Worm (Caenorhabditis elegans) whole organism, late embryonic: ENCODE data around the gene F07E5.5.

ENCODE experiments used
- C38D4.7 ChIP-seq: fragments of 200-800 bp; sonication (Bioruptor generic); optimal IDR thresholded peaks from 2 replicates; lab custom pipeline; 2018; ENCODE audit warnings: mild to moderate bottlenecking, missing genetic modification characterization, moderate library complexity, missing compliant biosample characterization
- ahr-1 ChIP-seq: sonication (generic microtip); optimal IDR thresholded peaks from 2 replicates; lab custom pipeline; 2016; ENCODE audit warnings: missing genetic modification characterization, missing compliant biosample characterization
- ceh-14 ChIP-seq: sonication (generic microtip); optimal IDR thresholded peaks from 2 replicates; lab custom pipeline; 2016; ENCODE audit warnings: missing genotype, missing genetic modification characterization, missing compliant biosample characterization
- ceh-18 ChIP-seq: sonication (generic microtip); optimal IDR thresholded peaks from 2 replicates; lab custom pipeline; 2016; ENCODE audit warnings: missing genetic modification characterization, missing compliant biosample characterization
- ceh-34 ChIP-seq: sonication (generic microtip); optimal IDR thresholded peaks from 2 replicates; lab custom pipeline; 2016; ENCODE audit warnings: mild to moderate bottlenecking, missing genetic modification characterization, missing compliant biosample characterization
- ceh-6 ChIP-seq: fragments of 200-800 bp; sonication (Bioruptor generic); optimal IDR thresholded peaks from 2 replicates; lab custom pipeline; 2018; ENCODE audit warnings: mild to moderate bottlenecking, missing genetic modification characterization, missing compliant biosample characterization
- ceh-9 ChIP-seq: sonication (generic microtip); optimal IDR thresholded peaks from 2 replicates; lab custom pipeline; 2016; ENCODE audit warnings: mild to moderate bottlenecking, missing genetic modification characterization, inconsistent platforms, missing compliant biosample characterization
- dmd-4 ChIP-seq: sonication (generic microtip); optimal IDR thresholded peaks from 2 replicates; lab custom pipeline; 2016; ENCODE audit warnings: borderline replicate concordance, missing genetic modification characterization, missing compliant biosample characterization
- dve-1 ChIP-seq: sonication (generic microtip); optimal IDR thresholded peaks from 2 replicates; lab custom pipeline; 2017; ENCODE audit warnings: antibody characterized with exemption, mild to moderate bottlenecking, missing genetic modification characterization, missing compliant biosample characterization
- elt-2 ChIP-seq: sonication (generic microtip); optimal IDR thresholded peaks from 2 replicates; lab custom pipeline; 2016; ENCODE audit warnings: missing genetic modification reagents, missing genetic modification characterization, missing compliant biosample characterization
- ets-4 ChIP-seq: sonication (generic microtip); optimal IDR thresholded peaks from 2 replicates; lab custom pipeline; 2016; ENCODE audit warnings: missing genetic modification characterization, missing compliant biosample characterization
- eyg-1 ChIP-seq: sonication (generic microtip); optimal IDR thresholded peaks from 2 replicates; lab custom pipeline; 2016; ENCODE audit warnings: missing genotype, missing genetic modification characterization, missing compliant biosample characterization
- fax-1 ChIP-seq: sonication (generic microtip); optimal IDR thresholded peaks from 2 replicates; lab custom pipeline; 2016; ENCODE audit warnings: missing genotype, missing genetic modification characterization, missing compliant biosample characterization
- fkh-10 ChIP-seq: fragments of 150-350 bp; optimal IDR thresholded peaks from 2 replicates; lab custom pipeline; 2014; ENCODE audit warnings: missing biosample characterization, missing genetic modification reagents, missing genetic modification characterization
- fkh-6 ChIP-seq: sonication (generic microtip); optimal IDR thresholded peaks from 2 replicates; lab custom pipeline; 2016; ENCODE audit warnings: missing genetic modification characterization, missing compliant biosample characterization
- gmeb-2 ChIP-seq: sonication (generic microtip); optimal IDR thresholded peaks from 2 replicates; lab custom pipeline; 2016; ENCODE audit warnings: missing genetic modification characterization, inconsistent platforms, missing compliant biosample characterization
- hlh-30 ChIP-seq: sonication (generic microtip); optimal IDR thresholded peaks from 2 replicates; lab custom pipeline; 2017; ENCODE audit warnings: antibody characterized with exemption, missing genetic modification characterization, missing compliant biosample characterization; ENCODE audit not compliant: insufficient read depth
- hlh-6 ChIP-seq: sonication (generic microtip); optimal IDR thresholded peaks from 2 replicates; lab custom pipeline; 2016; ENCODE audit warnings: missing genotype, missing genetic modification characterization, missing compliant biosample characterization
- hlh-8 ChIP-seq: sonication (generic microtip); optimal IDR thresholded peaks from 2 replicates; lab custom pipeline; 2016; ENCODE audit warnings: missing genotype, missing genetic modification characterization, missing compliant biosample characterization
- mec-3 ChIP-seq: sonication (generic microtip); optimal IDR thresholded peaks from 2 replicates; lab custom pipeline; 2016; ENCODE audit warnings: borderline replicate concordance, missing genetic modification characterization, missing compliant biosample characterization
- nhr-232 ChIP-seq: sonication (generic microtip); optimal IDR thresholded peaks from 2 replicates; lab custom pipeline; 2016; ENCODE audit warnings: missing genetic modification characterization, missing compliant biosample characterization
- npax-4 ChIP-seq: sonication (generic microtip); optimal IDR thresholded peaks from 2 replicates; lab custom pipeline; 2016; ENCODE audit warnings: missing genetic modification characterization, missing compliant biosample characterization
- pag-3 ChIP-seq: sonication (generic microtip); optimal IDR thresholded peaks from 2 replicates; lab custom pipeline; 2016; ENCODE audit warnings: missing compliant biosample characterization, missing genetic modification characterization, borderline replicate concordance
- pat-9 ChIP-seq: fragments of 200-800 bp; sonication (Bioruptor generic); optimal IDR thresholded peaks from 2 replicates; lab custom pipeline; 2018; ENCODE audit warnings: mild to moderate bottlenecking, missing genetic modification characterization, moderate library complexity, missing compliant biosample characterization
- pax-1 ChIP-seq: fragments of 150-350 bp; optimal IDR thresholded peaks from 2 replicates; lab custom pipeline; 2014; ENCODE audit warnings: missing biosample characterization, missing genetic modification characterization
- pha-2 ChIP-seq: sonication (generic microtip); optimal IDR thresholded peaks from 2 replicates; lab custom pipeline; 2017; ENCODE audit warnings: mild to moderate bottlenecking, missing genetic modification characterization, missing compliant biosample characterization
- pha-4 ChIP-seq: fragments of 150-350 bp; optimal IDR thresholded peaks from 2 replicates; lab custom pipeline; 2018; ENCODE audit warnings: missing biosample characterization, missing genetic modification reagents, missing genetic modification characterization
- tbx-7 ChIP-seq: sonication (generic microtip); optimal IDR thresholded peaks from 2 replicates; lab custom pipeline; 2016; ENCODE audit warnings: missing genotype, missing genetic modification characterization, missing compliant biosample characterization
- unc-42 ChIP-seq: sonication (generic microtip); optimal IDR thresholded peaks from 2 replicates; lab custom pipeline; 2016; ENCODE audit warnings: missing genotype, missing genetic modification characterization, missing compliant biosample characterization
- zip-5 ChIP-seq: sonication (generic microtip); optimal IDR thresholded peaks from 2 replicates; lab custom pipeline; 2016; ENCODE audit warnings: missing genetic modification characterization, missing compliant biosample characterization
- ztf-16 ChIP-seq: sonication (generic microtip); optimal IDR thresholded peaks from 2 replicates; lab custom pipeline; 2017; ENCODE audit warnings: missing genetic modification characterization, missing compliant biosample characterization

The F07E5.5 gene

DNA sequence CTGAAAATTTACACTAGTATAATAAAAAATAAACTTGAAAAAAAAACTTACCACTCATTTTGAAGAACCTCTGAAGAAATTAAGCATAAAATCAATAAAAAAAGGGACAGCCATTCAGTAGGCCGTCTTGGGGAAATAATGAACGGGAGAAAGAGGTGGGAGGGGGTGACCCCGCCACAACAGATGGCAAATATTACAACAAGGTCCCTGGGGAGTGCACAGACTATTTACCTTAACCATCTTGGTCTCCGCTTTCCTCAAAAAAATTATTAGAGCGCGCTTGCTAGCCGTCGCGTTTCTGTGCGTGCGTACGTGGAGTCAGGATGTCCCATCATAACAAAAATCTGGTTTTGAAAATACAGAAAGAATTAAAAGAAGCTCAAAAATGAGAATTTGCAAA, 33.1 kb upstream of the F07E5.5 start, which contains the start of gene T16A1.10:
Gene T16A1.10 (minus strand): TSS at position 123 of the 400 bp plus-strand sequence.
- TF ChIP-seq pat-9 (tag; lab: Kevin White, UChicago) (no peak), hlh-8 (no peak), pha-2 (tag; lab: Kevin White, UChicago) (no peak), nhr-232 (no peak), gmeb-2 (tag; lab: Kevin White, UChicago) (no peak), ahr-1 (tag; lab: Kevin White, UChicago) (no peak), pag-3 (no peak)

DNA sequence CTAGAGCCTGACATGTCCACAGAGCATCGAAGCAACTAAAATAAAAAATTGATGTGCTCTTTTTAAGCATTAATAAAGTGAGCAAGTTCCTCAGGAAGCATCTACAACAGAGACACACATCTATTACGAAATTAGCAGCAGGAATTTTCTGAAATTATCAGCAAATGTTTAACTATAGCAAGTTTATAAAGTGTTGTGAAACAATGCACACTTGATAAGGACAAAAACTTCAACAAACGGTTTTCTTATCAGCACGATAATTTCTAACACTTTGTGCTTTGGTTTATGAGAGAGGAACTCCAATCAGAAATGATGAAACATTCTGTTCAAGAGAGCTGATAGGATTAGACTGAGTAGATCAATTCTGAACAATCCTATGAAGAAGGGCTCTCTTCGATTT, 31.7 kb upstream of the F07E5.5 start, which contains the start of gene trpl-5:
Gene trpl-5 (minus strand): TSS at position 32 of the 400 bp plus-strand sequence.
- no peak for TF ChIP-seq hlh-30 (tag; lab: Kevin White, UChicago)
- TF ChIP-seq dve-1 (tag; lab: Kevin White, UChicago), result no peak
- no peak for TF ChIP-seq pat-9 (tag; lab: Kevin White, UChicago)
- no peak for TF ChIP-seq fax-1 (tag; lab: Kevin White, UChicago)
- peak; percentile 80 for TF ChIP-seq elt-2 (tag; lab: Kevin White, UChicago)
- TF ChIP-seq pag-3, result no peak
- TF ChIP-seq C38D4.7 (GFP tag; lab: Kevin White, UChicago), result no peak
- no peak for TF ChIP-seq pha-4 (tag; lab: Kevin White, UChicago)
- TF ChIP-seq, all 69 proteins: peak for 1

DNA sequence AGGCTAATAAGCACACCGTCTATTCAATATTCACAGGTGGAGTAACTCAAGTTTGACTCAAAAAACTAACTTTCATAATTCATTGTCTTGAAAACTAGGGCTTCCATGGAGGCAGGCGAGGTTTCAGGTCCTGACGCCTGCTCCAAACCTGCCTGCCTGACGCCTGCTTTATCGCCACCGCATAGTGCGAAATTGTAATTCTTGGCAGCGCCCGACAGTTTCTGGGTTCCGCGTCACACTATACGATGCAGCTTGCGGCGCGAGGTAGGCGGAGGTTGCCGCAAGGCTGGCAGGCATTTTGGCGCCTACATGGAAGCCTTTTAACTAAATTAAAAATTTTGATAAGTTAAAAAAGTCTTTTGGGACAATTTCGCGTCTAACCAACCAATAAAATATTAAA, 28.3 kb upstream of the F07E5.5 start:
- TF ChIP-seq C38D4.7 (GFP tag; lab: Kevin White, UChicago), result no peak
- TF ChIP-seq pat-9 (tag; lab: Kevin White, UChicago), result no peak
- no peak for TF ChIP-seq pag-3
- TF ChIP-seq dmd-4, result no peak
- TF ChIP-seq fkh-6 (tag; lab: Kevin White, UChicago), result no peak
- no peak for TF ChIP-seq ceh-34 (tag; lab: Kevin White, UChicago)

DNA sequence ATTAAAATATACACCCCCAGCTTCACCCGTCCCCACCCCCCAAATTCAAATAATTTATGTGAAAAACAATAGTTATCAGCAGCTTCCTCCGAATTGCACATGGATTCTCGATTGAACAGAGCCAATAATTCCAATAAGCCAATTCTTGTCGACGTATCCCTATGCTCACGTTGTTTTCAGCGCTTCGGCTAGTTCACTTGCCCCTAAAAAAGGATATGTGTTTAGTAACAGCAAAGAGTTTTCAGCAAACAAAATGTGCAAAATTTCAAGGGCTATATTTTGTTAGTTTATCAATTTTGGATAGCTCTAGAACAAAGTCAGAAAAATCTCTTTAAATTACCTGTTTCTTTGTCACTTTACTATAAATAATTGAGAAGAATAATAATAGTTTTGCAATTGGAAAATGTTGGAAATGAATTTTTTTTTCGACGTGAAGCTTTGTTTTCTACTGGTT, 24.9 kb upstream of the F07E5.5 start, which contains the start of the genes T16A1.5 and fbxc-49:
Gene T16A1.5 (minus strand): TSS at position 101 of the 454 bp plus-strand sequence.
Gene fbxc-49 (plus strand): TSS at position 404 of the 454 bp plus-strand sequence.
- TF ChIP-seq unc-42 (tag; lab: Kevin White, UChicago), result no peak
- no peak for TF ChIP-seq mec-3 (tag; lab: Kevin White, UChicago)
- no peak for TF ChIP-seq npax-4 (tag; lab: Kevin White, UChicago)
- no peak for TF ChIP-seq tbx-7 (tag; lab: Kevin White, UChicago)

DNA sequence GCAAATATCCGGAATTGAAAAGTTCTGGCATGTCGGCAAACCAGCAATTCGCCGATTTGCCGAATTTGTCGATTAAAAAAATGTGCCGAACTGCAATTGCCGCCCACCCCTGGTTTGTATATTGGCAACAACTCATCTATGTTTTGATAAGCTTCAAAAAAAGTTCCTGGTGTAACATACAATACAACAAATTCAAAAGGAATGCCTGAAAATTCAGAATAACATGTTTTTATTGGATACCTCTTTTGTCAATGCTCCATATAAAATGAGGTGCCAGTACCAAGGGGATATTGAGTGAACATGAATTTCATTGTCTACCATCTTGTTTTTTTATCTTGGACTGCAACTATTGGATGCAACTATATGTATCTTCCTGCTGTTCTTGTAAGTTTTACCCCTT, 22.4 kb upstream of the F07E5.5 start, which contains the start of gene T16A1.4:
Gene T16A1.4 (plus strand): TSS at position 301 of the 400 bp plus-strand sequence.
- TF ChIP-seq ceh-6 (GFP tag; lab: Kevin White, UChicago) (no peak), fkh-10 (no peak)

DNA sequence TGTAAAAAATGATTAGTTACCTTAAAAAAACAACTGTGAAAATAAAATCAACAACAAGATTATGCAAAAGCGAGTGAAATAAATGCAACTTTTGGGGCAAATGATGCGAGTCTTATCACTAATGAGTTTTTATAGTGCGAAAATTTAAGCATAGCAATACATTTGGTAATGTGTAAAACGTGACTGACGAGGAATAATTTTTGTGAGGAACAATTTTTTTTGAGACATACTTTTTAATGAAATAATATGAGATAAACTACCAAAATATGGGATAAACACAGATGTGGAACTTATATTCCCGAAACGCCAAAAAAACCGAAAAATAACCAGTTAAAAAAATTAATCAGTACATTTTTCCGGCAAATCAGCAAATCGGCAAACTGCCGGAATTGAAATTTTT, 21.6 kb upstream of the F07E5.5 start, which contains the start of gene F07E5.9:
Gene F07E5.9 (minus strand): TSS at position 101 of the 400 bp plus-strand sequence.
- TF ChIP-seq eyg-1 (tag; lab: Kevin White, UChicago), result no peak
- no peak for TF ChIP-seq ets-4 (tag; lab: Kevin White, UChicago)
- no peak for TF ChIP-seq pag-3

DNA sequence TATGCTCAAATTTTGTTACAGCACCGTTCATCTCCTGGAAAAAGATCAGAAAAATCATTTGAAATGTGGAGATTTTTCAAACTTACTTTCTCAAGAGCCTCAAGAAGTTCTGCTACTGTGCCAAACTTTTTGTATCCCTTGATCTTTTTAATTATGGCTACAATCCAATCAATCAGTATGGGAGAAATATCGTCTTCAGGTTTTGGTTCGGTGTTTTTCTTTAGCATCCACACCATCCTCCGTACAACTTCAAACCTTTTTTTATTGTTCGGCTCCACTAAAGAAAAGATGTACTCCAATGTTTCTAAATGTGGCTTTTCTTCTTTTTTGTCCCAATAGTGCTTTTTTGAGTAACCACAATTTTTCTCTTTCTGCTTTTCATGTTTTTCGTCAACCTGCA, 17.6 kb upstream of the F07E5.5 start:
- no peak for TF ChIP-seq ets-4 (tag; lab: Kevin White, UChicago)
- TF ChIP-seq hlh-8, result no peak
- TF ChIP-seq unc-42 (tag; lab: Kevin White, UChicago), result no peak
- TF ChIP-seq ztf-16 (tag; lab: Kevin White, UChicago), result no peak
- no peak for TF ChIP-seq pax-1 (tag; lab: Kevin White, UChicago)
- TF ChIP-seq gmeb-2 (tag; lab: Kevin White, UChicago), result no peak
- no peak for TF ChIP-seq ceh-9 (tag; lab: Kevin White, UChicago)
- TF ChIP-seq eyg-1 (tag; lab: Kevin White, UChicago), result no peak
- TF ChIP-seq ceh-14, result no peak
- TF ChIP-seq ceh-18 (tag; lab: Kevin White, UChicago), result no peak
- no peak for TF ChIP-seq zip-5 (tag; lab: Kevin White, UChicago)
- TF ChIP-seq hlh-6 (tag; lab: Kevin White, UChicago), result no peak
